Worm (Caenorhabditis elegans) whole organism, L1 larva: ENCODE data around the gene sdz-5.
A peak's percentile ranks its signal among the peaks of the same experiment; 100 is the strongest.

Source experiments
- C04F5.9 ChIP-seq: sonication (generic microtip); optimal IDR thresholded peaks from 2 replicates; lab custom pipeline; 2016; ENCODE audit warnings: missing genetic modification characterization, missing compliant biosample characterization
- C16A3.4 ChIP-seq: fragments of 150-350 bp; optimal IDR thresholded peaks from 2 replicates; lab custom pipeline; 2014; ENCODE audit warnings: missing biosample characterization, missing genetic modification characterization
- aha-1 ChIP-seq: fragments of 150-350 bp; optimal IDR thresholded peaks from 2 replicates; lab custom pipeline; 2014; ENCODE audit warnings: missing biosample characterization, missing genetic modification characterization
- alr-1 ChIP-seq: fragments of 200-800 bp; sonication (Bioruptor generic); optimal IDR thresholded peaks from 2 replicates; lab custom pipeline; 2018; ENCODE audit warnings: borderline replicate concordance, mild to moderate bottlenecking, missing genetic modification characterization, missing compliant biosample characterization
- blmp-1 ChIP-seq: fragments of 150-350 bp; optimal IDR thresholded peaks from 2 replicates; lab custom pipeline; 2014; ENCODE audit warnings: missing biosample characterization, missing genetic modification characterization
- ceh-8 ChIP-seq: fragments of 200-800 bp; sonication (Bioruptor generic); optimal IDR thresholded peaks from 2 replicates; lab custom pipeline; 2018; ENCODE audit warnings: mild to moderate bottlenecking, missing genetic modification characterization, moderate library complexity, missing compliant biosample characterization
- ceh-82 ChIP-seq, 3 experiments: fragments of 150-350 bp in 1 of 3; sonication (generic microtip) in 2 of 3; optimal IDR thresholded peaks; 2 replicates each; lab custom pipeline; 2014 to 2017; ENCODE audit warnings: missing biosample characterization in 3 of 3, missing genetic modification characterization in 3 of 3
- dsc-1 ChIP-seq: sonication (generic microtip); optimal IDR thresholded peaks from 2 replicates; lab custom pipeline; 2016; ENCODE audit warnings: mild to moderate bottlenecking, missing genetic modification characterization, missing compliant biosample characterization
- efl-1 ChIP-seq, 4 experiments: fragments of 150-350 bp; optimal IDR thresholded peaks in 3 of 4; peaks in 1 of 4; 1 replicate in 1 of 4; 2 replicates in 3 of 4; lab custom pipeline; 2014; ENCODE audit warnings: missing biosample characterization in 2 of 4, missing genetic modification characterization in 2 of 4, missing genetic modification reagents in 2 of 4
- efl-3 ChIP-seq: fragments of 200-800 bp; sonication (Bioruptor generic); optimal IDR thresholded peaks from 2 replicates; lab custom pipeline; 2018; ENCODE audit warnings: mild to moderate bottlenecking, missing genetic modification characterization, missing compliant biosample characterization
- egl-13 ChIP-seq: sonication (generic microtip); optimal IDR thresholded peaks from 2 replicates; lab custom pipeline; 2016; ENCODE audit warnings: missing genotype, missing genetic modification reagents, missing genetic modification characterization, missing compliant biosample characterization
- egl-27 ChIP-seq, 2 experiments: fragments of 150-350 bp in 1 of 2; sonication (generic microtip); optimal IDR thresholded peaks; 3 replicates each; lab custom pipeline; 2017 to 2018; ENCODE audit warnings: missing biosample characterization in 2 of 2, missing genetic modification characterization in 2 of 2, missing genetic modification reagents in 2 of 2
- elt-2 ChIP-seq: sonication (generic microtip); optimal IDR thresholded peaks from 2 replicates; lab custom pipeline; 2016; ENCODE audit warnings: missing genetic modification characterization, mild to moderate bottlenecking, inconsistent platforms, missing compliant biosample characterization, missing genetic modification reagents
- elt-3 ChIP-seq, 6 experiments: fragments of 150-350 bp in 1 of 6; sonication (generic microtip); optimal IDR thresholded peaks; 2 replicates each; lab custom pipeline; 2017 to 2018; ENCODE audit warnings: missing biosample characterization in 6 of 6, missing genetic modification characterization in 6 of 6, inconsistent platforms in 1 of 6
- ets-5 ChIP-seq: fragments of 200-800 bp; sonication (Bioruptor generic); IDR thresholded peaks from 2 replicates; pipeline ENCODE4 v1.3.6; 2022; ENCODE audit warnings: missing genetic modification characterization, missing compliant biosample characterization
- fkh-4 ChIP-seq: sonication (generic microtip); optimal IDR thresholded peaks from 2 replicates; lab custom pipeline; 2016; ENCODE audit warnings: missing compliant biosample characterization, missing genetic modification characterization, borderline replicate concordance
- fkh-8 ChIP-seq: sonication (generic microtip); optimal IDR thresholded peaks from 2 replicates; lab custom pipeline; 2016; ENCODE audit warnings: mild to moderate bottlenecking, missing genetic modification characterization, missing compliant biosample characterization
- fos-1 ChIP-seq: fragments of 150-350 bp; optimal IDR thresholded peaks from 2 replicates; lab custom pipeline; 2014; ENCODE audit warnings: missing biosample characterization, missing genetic modification characterization
- grh-1 ChIP-seq: fragments of 200-800 bp; sonication (Bioruptor generic); IDR thresholded peaks from 2 replicates; pipeline ENCODE4 v1.3.6; 2022; ENCODE audit warnings: missing genetic modification reagents, missing genetic modification characterization, missing compliant biosample characterization
- hpl-2 ChIP-seq: fragments of 150-350 bp; optimal IDR thresholded peaks from 2 replicates; lab custom pipeline; 2014; ENCODE audit warnings: missing biosample characterization, missing genetic modification reagents, missing genetic modification characterization
- isw-1 ChIP-seq: fragments of 200-800 bp; sonication (Bioruptor generic); IDR thresholded peaks from 2 replicates; pipeline ENCODE4 v1.3.6; 2022; ENCODE audit warnings: missing genetic modification characterization, missing compliant biosample characterization
- lin-13 ChIP-seq: fragments of 150-350 bp; optimal IDR thresholded peaks from 2 replicates; lab custom pipeline; 2014; ENCODE audit warnings: missing biosample characterization, missing genetic modification reagents, missing genetic modification characterization
- lin-14 ChIP-seq: fragments of 200-800 bp; sonication (Bioruptor generic); optimal IDR thresholded peaks from 2 replicates; lab custom pipeline; 2018; ENCODE audit warnings: mild to moderate bottlenecking, missing genetic modification characterization, moderate library complexity, missing compliant biosample characterization
- lin-35 ChIP-seq, 2 experiments: fragments of 150-350 bp; optimal IDR thresholded peaks; 2 replicates each; lab custom pipeline; 2014; ENCODE audit warnings: missing biosample characterization in 2 of 2, missing genetic modification characterization in 2 of 2, missing genetic modification reagents in 2 of 2
- lsy-2 ChIP-seq, 2 experiments: fragments of 150-350 bp; optimal IDR thresholded peaks; 2 replicates each; lab custom pipeline; 2014; ENCODE audit warnings: missing biosample characterization in 2 of 2, missing genetic modification characterization in 2 of 2
- mab-9 ChIP-seq: fragments of 200-800 bp; sonication (Bioruptor generic); IDR thresholded peaks from 2 replicates; pipeline ENCODE4 v1.3.6; 2022; ENCODE audit warnings: missing genetic modification reagents, missing genetic modification characterization, missing compliant biosample characterization
- mep-1 ChIP-seq: fragments of 150-350 bp; optimal IDR thresholded peaks from 2 replicates; lab custom pipeline; 2014; ENCODE audit warnings: missing biosample characterization, missing genetic modification characterization
- nhr-11 ChIP-seq: fragments of 150-350 bp; optimal IDR thresholded peaks from 2 replicates; lab custom pipeline; 2014; ENCODE audit warnings: missing biosample characterization, missing genetic modification characterization
- nhr-12 ChIP-seq: sonication (generic microtip); optimal IDR thresholded peaks from 2 replicates; lab custom pipeline; 2017; ENCODE audit warnings: missing biosample characterization, missing genetic modification characterization
- nhr-237 ChIP-seq: fragments of 150-350 bp; optimal IDR thresholded peaks from 2 replicates; lab custom pipeline; 2014; ENCODE audit warnings: missing biosample characterization, missing genetic modification characterization
- nhr-90 ChIP-seq: sonication (generic microtip); optimal IDR thresholded peaks from 2 replicates; lab custom pipeline; 2016; ENCODE audit warnings: mild to moderate bottlenecking, missing genetic modification characterization, missing compliant biosample characterization; ENCODE audit not compliant: poor library complexity
- snu-23 ChIP-seq: sonication (generic microtip); optimal IDR thresholded peaks from 2 replicates; lab custom pipeline; 2016; ENCODE audit warnings: missing genetic modification characterization, missing compliant biosample characterization
- sptf-1 ChIP-seq: fragments of 150-350 bp; optimal IDR thresholded peaks from 2 replicates; lab custom pipeline; 2014; ENCODE audit warnings: missing biosample characterization, missing genetic modification characterization
- swsn-7 ChIP-seq: sonication (generic microtip); optimal IDR thresholded peaks from 2 replicates; lab custom pipeline; 2016; ENCODE audit warnings: missing genetic modification characterization, missing compliant biosample characterization
- unc-62 ChIP-seq: fragments of 150-350 bp; optimal IDR thresholded peaks from 2 replicates; lab custom pipeline; 2014; ENCODE audit warnings: missing biosample characterization, missing genetic modification reagents, missing genetic modification characterization
- vab-15 ChIP-seq: sonication (generic microtip); optimal IDR thresholded peaks from 2 replicates; lab custom pipeline; 2017; ENCODE audit warnings: missing genotype, mild to moderate bottlenecking, missing genetic modification characterization, missing compliant biosample characterization
- zag-1 ChIP-seq: fragments of 150-350 bp; optimal IDR thresholded peaks from 2 replicates; lab custom pipeline; 2014; ENCODE audit warnings: missing biosample characterization, missing genetic modification characterization
- zip-4 ChIP-seq: fragments of 200-800 bp; sonication (Bioruptor generic); optimal IDR thresholded peaks from 2 replicates; lab custom pipeline; 2018; ENCODE audit warnings: mild to moderate bottlenecking, missing genetic modification characterization, moderate library complexity, missing compliant biosample characterization
- ztf-11 ChIP-seq, 2 experiments: sonication (generic microtip); optimal IDR thresholded peaks; 2 replicates each; lab custom pipeline; 2016 to 2017; ENCODE audit warnings: missing genetic modification characterization in 2 of 2, missing biosample characterization in 1 of 2, missing compliant biosample characterization in 1 of 2
- ztf-4 ChIP-seq: fragments of 150-350 bp; optimal IDR thresholded peaks from 2 replicates; lab custom pipeline; 2014; ENCODE audit warnings: missing biosample characterization, missing genetic modification characterization

sdz-5 gene

ce11 chrII:3020899-3021298 lies 12.4 kb downstream of the sdz-5 start:
- no peak for TF ChIP-seq swsn-7 (tag; lab: Kevin White, UChicago)
- TF ChIP-seq nhr-90 (tag; lab: Kevin White, UChicago) = no peak
- no peak for TF ChIP-seq egl-27 (tag; optimal IDR thresholded peaks at IDR 0.05; lab: Kevin White, UChicago)
- no peak for TF ChIP-seq nhr-237 (tag; lab: Kevin White, UChicago)
- no peak for TF ChIP-seq C04F5.9 (tag; lab: Kevin White, UChicago)
- no peak for TF ChIP-seq zip-4 (GFP tag; lab: Kevin White, UChicago)

DNA sequence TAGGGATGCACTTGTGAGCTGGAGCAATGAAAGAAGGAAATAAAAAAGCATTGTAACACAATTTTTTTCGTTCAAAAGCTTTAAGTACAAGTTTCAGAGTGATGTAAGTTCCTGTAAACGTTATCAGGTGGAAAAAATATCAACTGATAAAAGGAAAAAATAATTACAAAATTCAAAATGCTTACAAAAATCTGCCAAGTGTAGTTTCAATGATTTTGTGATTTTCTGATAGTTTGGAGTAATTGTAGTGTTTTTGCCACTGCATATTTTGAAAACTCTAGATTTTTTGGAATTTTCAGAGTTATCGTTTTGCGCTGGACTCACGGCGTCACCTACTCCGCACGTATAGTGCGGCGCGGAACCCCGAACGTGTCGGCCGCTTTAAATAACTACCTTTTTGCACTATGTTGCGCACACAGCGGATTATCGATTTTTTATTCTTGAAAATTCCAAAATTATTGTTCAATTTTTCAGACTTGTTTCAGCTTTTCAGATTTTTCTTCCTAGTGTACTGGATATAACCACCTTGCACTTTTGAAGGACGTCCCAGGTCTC lies 15.0 kb downstream of the sdz-5 start, which contains the start of gene clec-2:
Gene clec-2, minus strand, starts transcription at position 51 of the 555 bp plus-strand sequence.
- TF ChIP-seq C04F5.9 (tag; lab: Kevin White, UChicago) (no peak), unc-62 (GFP tag; lab: Kevin White, UChicago) (no peak), zag-1 (tag; lab: Kevin White, UChicago) (no peak), swsn-7 (tag; lab: Kevin White, UChicago) (no peak), mep-1 (tag; lab: Kevin White, UChicago) (no peak), egl-13 (tag; lab: Kevin White, UChicago) (no peak), elt-2 (tag; lab: Kevin White, UChicago) (no peak), vab-15 (tag; lab: Kevin White, UChicago) (no peak)

DNA sequence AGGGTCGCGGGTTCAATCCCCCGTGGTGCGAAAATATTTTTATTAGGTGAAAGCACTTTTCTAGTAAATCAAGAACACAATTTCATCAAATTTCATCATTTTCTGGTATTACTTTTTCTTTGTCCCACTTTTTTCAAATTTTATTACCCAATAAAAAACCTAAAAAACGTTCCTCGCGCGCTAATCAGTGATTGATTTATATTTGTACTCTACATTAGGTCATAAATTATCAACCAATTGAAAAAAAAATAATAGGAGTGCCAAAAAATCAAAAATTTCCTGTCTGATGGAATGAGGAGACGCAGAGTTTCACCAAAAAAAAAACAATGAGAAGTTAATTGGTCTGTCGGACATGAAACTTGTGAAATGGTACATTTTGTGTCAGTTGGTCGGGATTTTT lies 16.2 kb downstream of the sdz-5 start:
- TF ChIP-seq efl-3 (GFP tag; lab: Kevin White, UChicago) = no peak
- TF ChIP-seq lsy-2 (tag; optimal IDR thresholded peaks at IDR 0.05; lab: Kevin White, UChicago) = no peak
- TF ChIP-seq lin-35 (GFP tag; optimal IDR thresholded peaks at IDR 0.05; lab: Kevin White, UChicago) = no peak
- no peak for TF ChIP-seq zip-4 (GFP tag; lab: Kevin White, UChicago)
- TF ChIP-seq zag-1 (tag; lab: Kevin White, UChicago) = no peak
- no peak for TF ChIP-seq C16A3.4 (tag; lab: Kevin White, UChicago)
- TF ChIP-seq grh-1 (GFP tag; lab: Robert Waterston, UW) = no peak
- TF ChIP-seq isw-1 = no peak
- no peak for TF ChIP-seq ceh-8 (GFP tag; lab: Kevin White, UChicago)
- TF ChIP-seq C04F5.9 (tag; lab: Kevin White, UChicago) = no peak
- no peak for TF ChIP-seq nhr-11 (tag; lab: Kevin White, UChicago)
- no peak for TF ChIP-seq ets-5 (GFP tag; lab: Robert Waterston, UW)
- no peak for TF ChIP-seq alr-1 (tag; lab: Kevin White, UChicago)
- TF ChIP-seq lin-13 (GFP tag; lab: Kevin White, UChicago) = no peak
- TF ChIP-seq mab-9 = no peak
- TF ChIP-seq ztf-11 (tag; optimal IDR thresholded peaks at IDR 0.05; lab: Kevin White, UChicago) = no peak

ce11 chrII:3028264-3028663 lies 19.8 kb downstream of the sdz-5 start:
- TF ChIP-seq snu-23 (GFP tag; lab: Kevin White, UChicago) (peak; percentile 21), lin-35 (GFP tag; optimal IDR thresholded peaks at IDR 0.05; lab: Kevin White, UChicago) (no peak), fkh-8 (no peak), hpl-2 (no peak), elt-3 (tag; optimal IDR thresholded peaks at IDR 0.05; lab: Kevin White, UChicago) (peak in 1 of 6 experiments; percentile 31), sptf-1 (no peak), C16A3.4 (tag; lab: Kevin White, UChicago) (peak; percentile 7), lin-14 (GFP tag; lab: Kevin White, UChicago) (no peak), ceh-82 (tag; optimal IDR thresholded peaks at IDR 0.05; lab: Kevin White, UChicago) (no peak), ztf-4 (tag; lab: Kevin White, UChicago) (no peak), dsc-1 (tag; lab: Kevin White, UChicago) (no peak), fos-1 (tag; lab: Kevin White, UChicago) (no peak), efl-1 (optimal IDR thresholded peaks at IDR 0.05; lab: Kevin White, UChicago) (no peak), efl-1 (GFP tag; optimal IDR thresholded peaks at IDR 0.05 in 1 of 2; lab: Kevin White, UChicago) (peak in 1 of 2 experiments; percentile 8), nhr-12 (tag; lab: Kevin White, UChicago) (no peak), blmp-1 (tag; lab: Kevin White, UChicago) (peak; percentile 98), aha-1 (no peak), mep-1 (tag; lab: Kevin White, UChicago) (peak; percentile 23), fkh-4 (tag; lab: Kevin White, UChicago) (no peak)
- TF ChIP-seq, all 84 proteins: peak for 6
